Fruit fly (Drosophila melanogaster): ENCODE measurements around the gene CG5114.

CG5114 gene

dm6 chr3L:14970213-14970612 is 12.4 kb upstream of the CG5114 start:
- TF ChIP-seq Dek (tag; optimal IDR thresholded peaks at IDR 0.05), result no peak
- no peak for TF ChIP-seq Awh (GFP tag; IDR thresholded peaks at IDR 0.05)
- no peak for TF ChIP-seq CG12744 (GFP tag; optimal IDR thresholded peaks at IDR 0.05)
- no peak for TF ChIP-seq Fer3 (tag; optimal IDR thresholded peaks at IDR 0.05)
- peak in 1 of 2 experiments; percentile 98 for TF ChIP-seq insv (GFP tag; optimal IDR thresholded peaks at IDR 0.05)
- TF ChIP-seq Mad (GFP tag; optimal IDR thresholded peaks at IDR 0.05), result no peak
- TF ChIP-seq CG30403 (GFP tag; optimal IDR thresholded peaks at IDR 0.05), result no peak
- TF ChIP-seq sens (GFP tag), result peak; percentile 36
- peak; percentile 48 for TF ChIP-seq zen (tag; optimal IDR thresholded peaks at IDR 0.05)
- TF ChIP-seq gcm (GFP tag; optimal IDR thresholded peaks at IDR 0.05), result peak; percentile 9
- no peak for TF ChIP-seq CG15073 (GFP tag; optimal IDR thresholded peaks at IDR 0.05)
- no peak for TF ChIP-seq CG8089 (GFP tag; optimal IDR thresholded peaks at IDR 0.05)

DNA sequence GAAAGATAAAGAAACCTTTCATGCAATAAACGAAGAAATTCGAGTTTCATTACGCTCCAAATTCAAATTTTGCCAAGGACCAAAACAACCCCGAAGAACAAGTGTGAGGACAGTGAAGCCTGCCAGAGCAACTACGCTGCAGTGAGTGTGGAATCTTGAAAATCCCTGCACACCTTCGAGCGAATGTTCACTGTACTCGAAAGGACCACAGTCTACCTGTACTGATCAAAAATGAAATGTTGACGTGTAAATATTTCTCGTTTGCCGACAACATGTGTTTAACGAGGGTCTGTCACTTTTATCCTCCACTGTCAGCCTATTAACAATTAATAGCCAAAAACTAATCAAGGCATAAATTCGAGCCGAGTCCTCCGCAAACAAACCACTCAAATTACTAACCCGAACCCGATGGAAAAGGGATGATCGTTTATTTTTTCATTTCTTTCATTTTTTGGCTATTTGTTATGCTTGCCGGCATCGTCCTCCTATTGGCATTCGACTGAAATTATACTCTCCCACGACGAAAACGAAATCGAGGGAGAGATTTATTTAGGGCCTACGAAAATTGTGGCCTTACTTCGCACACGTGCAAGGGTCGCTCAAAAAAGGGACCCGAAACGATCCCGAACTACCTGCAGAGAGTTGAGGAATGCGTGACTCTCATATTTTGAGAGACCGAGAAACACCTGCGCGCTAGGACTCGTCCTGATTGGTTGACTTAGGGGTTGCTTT is 10.6 kb upstream of the CG5114 start:
- TF ChIP-seq ssp (GFP tag; IDR thresholded peaks at IDR 0.05) (no peak), CG17361 (GFP tag; IDR thresholded peaks at IDR 0.05) (peak; percentile 44; the same call in 1 of the 3 replicates), gt (GFP tag; IDR thresholded peaks at IDR 0.05) (no peak), CG11695 (GFP tag; IDR thresholded peaks at IDR 0.05) (no peak), NC2α (GFP tag; optimal IDR thresholded peaks at IDR 0.05) (no peak), pros (GFP tag; optimal IDR thresholded peaks at IDR 0.05) (peak; percentile 58), ac (GFP tag; optimal IDR thresholded peaks at IDR 0.05) (peak; percentile 42), trem (tag; optimal IDR thresholded peaks at IDR 0.05) (peak; percentile 11), CG33213 (GFP tag; optimal IDR thresholded peaks at IDR 0.05) (no peak), CG17612 (GFP tag; IDR thresholded peaks at IDR 0.05) (no peak), shn (GFP tag; optimal IDR thresholded peaks at IDR 0.05) (peak; percentile 35), kah (GFP tag; optimal IDR thresholded peaks at IDR 0.05) (no peak), CG16815 (GFP tag; optimal IDR thresholded peaks at IDR 0.05) (peak; percentile 49), CG15479 (GFP tag; optimal IDR thresholded peaks at IDR 0.05) (peak; percentile 92), CG6813 (GFP tag; optimal IDR thresholded peaks at IDR 0.05) (peak; percentile 8), CkIIα-i1 (GFP tag; IDR thresholded peaks at IDR 0.05) (no peak), Lhr (GFP tag; optimal IDR thresholded peaks at IDR 0.05) (no peak), mld (GFP tag; IDR thresholded peaks at IDR 0.05; ENCODE audit: partially characterized antibody) (no peak), CG10267 (tag; optimal IDR thresholded peaks at IDR 0.05) (peak; percentile 6), CG8924 (tag; optimal IDR thresholded peaks at IDR 0.05) (peak; percentile 21), Atf-2 (GFP tag; optimal IDR thresholded peaks at IDR 0.05) (peak; percentile 5), phol (tag; optimal IDR thresholded peaks at IDR 0.05) (peak; percentile 23), zfh1 (GFP tag; IDR thresholded peaks at IDR 0.05) (peak; percentile 43; the same call in 1 of the 3 replicates), CG12391 (tag; optimal IDR thresholded peaks at IDR 0.05) (peak; percentile 41), wor (GFP tag; IDR thresholded peaks at IDR 0.05) (no peak), CG10959 (GFP tag; IDR thresholded peaks at IDR 0.05) (peak; percentile 48; the same call in 1 of the 2 replicates), Lim3 (GFP tag; IDR thresholded peaks at IDR 0.05) (no peak), cato (GFP tag; optimal IDR thresholded peaks at IDR 0.05; ENCODE audit: borderline replicate concordance) (no peak), CG8765 (GFP tag; IDR thresholded peaks at IDR 0.05) (peak; percentile 68; the same call in 1 of the 2 replicates), CG6689 (GFP tag; IDR thresholded peaks at IDR 0.05) (0 out of 2 replicates have a peak, but pooled peaks have one; percentile 12), fd96Cb (tag; optimal IDR thresholded peaks at IDR 0.05) (peak; percentile 8), row (GFP tag; IDR thresholded peaks at IDR 0.05) (peak; percentile 64), yki (optimal IDR thresholded peaks at IDR 0.05) (no peak), CG9727 (GFP tag; optimal IDR thresholded peaks at IDR 0.05) (peak; percentile 56), eve (GFP tag; optimal IDR thresholded peaks at IDR 0.05) (no peak), chn (GFP tag; optimal IDR thresholded peaks at IDR 0.05) (peak; percentile 20), CG14710 (tag; optimal IDR thresholded peaks at IDR 0.05) (peak; percentile 19), nom (GFP tag; optimal IDR thresholded peaks at IDR 0.05) (no peak)

Measured in whole organism, embryonic.